Worm (Caenorhabditis elegans): ENCODE data around the gene C10C6.7.

Gene C10C6.7

ce11 chrIV:11503654-11504053, 36.3 kb upstream of the C10C6.7 start:
- TF ChIP-seq rpc-1 (optimal IDR thresholded peaks at IDR 0.05) (no peak), rpc-1 (tag; optimal IDR thresholded peaks at IDR 0.05) (no peak), snpc-3.4 (tag; optimal IDR thresholded peaks at IDR 0.05) (no peak), sea-2 (GFP tag; IDR thresholded peaks at IDR 0.05) (no peak), pha-4 (tag; optimal IDR thresholded peaks at IDR 0.05) (no peak), hrde-1 (tag; optimal IDR thresholded peaks at IDR 0.05; ENCODE audit: borderline replicate concordance) (no peak), bed-2 (GFP tag; IDR thresholded peaks at IDR 0.05) (no peak), D2030.7 (GFP tag; IDR thresholded peaks at IDR 0.05) (no peak), nhr-120 (GFP tag; IDR thresholded peaks at IDR 0.05) (no peak), rcor-1 (GFP tag; IDR thresholded peaks at IDR 0.05) (no peak), nfyb-1 (GFP tag; IDR thresholded peaks at IDR 0.05) (no peak), ceh-27 (GFP tag; optimal IDR thresholded peaks at IDR 0.05) (no peak), xnd-1 (tag; optimal IDR thresholded peaks at IDR 0.05) (no peak), attf-5 (GFP tag; optimal IDR thresholded peaks at IDR 0.05) (no peak), zim-3 (tag; optimal IDR thresholded peaks at IDR 0.05) (no peak), ceh-100 (GFP tag; IDR thresholded peaks at IDR 0.05) (no peak), F33H1.4 (GFP tag; IDR thresholded peaks at IDR 0.05) (no peak), ztf-22 (GFP tag; optimal IDR thresholded peaks at IDR 0.05) (no peak), lag-1 (GFP tag; IDR thresholded peaks at IDR 0.05) (no peak)

ce11 chrIV:11500421-11500820, 33.1 kb upstream of the C10C6.7 start, which contains the start of gene H21P03.10:
H21P03.10 (plus strand) TSS chrIV:11500721.
- no peak for TF ChIP-seq F37B4.10 (GFP tag; IDR thresholded peaks at IDR 0.05)
- TF ChIP-seq F55B11.4 (tag; optimal IDR thresholded peaks at IDR 0.05; ENCODE audit: borderline replicate concordance, insufficient read depth), result no peak
- TF ChIP-seq nhr-120 (GFP tag; IDR thresholded peaks at IDR 0.05), result no peak
- no peak for TF ChIP-seq fkh-3 (tag; optimal IDR thresholded peaks at IDR 0.05)
- TF ChIP-seq rcor-1 (GFP tag; IDR thresholded peaks at IDR 0.05), result no peak
- no peak for TF ChIP-seq bed-1 (GFP tag; IDR thresholded peaks at IDR 0.05)
- TF ChIP-seq pbrm-1 (GFP tag; IDR thresholded peaks at IDR 0.05), result no peak
- TF ChIP-seq let-526 (GFP tag; IDR thresholded peaks at IDR 0.05), result no peak
- no peak for TF ChIP-seq snpc-1.3 (tag; optimal IDR thresholded peaks at IDR 0.05; ENCODE audit: insufficient read depth)
- TF ChIP-seq attf-5 (GFP tag; optimal IDR thresholded peaks at IDR 0.05), result no peak
- TF ChIP-seq pha-4 (tag; optimal IDR thresholded peaks at IDR 0.05), result no peak
- no peak for TF ChIP-seq somi-1 (GFP tag; optimal IDR thresholded peaks at IDR 0.05)
- TF ChIP-seq ceh-40 (GFP tag; IDR thresholded peaks at IDR 0.05), result no peak
- TF ChIP-seq cebp-2 (GFP tag; IDR thresholded peaks at IDR 0.05), result no peak
- TF ChIP-seq F49E8.2 (tag; optimal IDR thresholded peaks at IDR 0.05; ENCODE audit: insufficient read depth), result no peak
- no peak for TF ChIP-seq tlf-1 (GFP tag; optimal IDR thresholded peaks at IDR 0.05)
- no peak for TF ChIP-seq zfh-2 (GFP tag; conservative IDR thresholded peaks at IDR 0.05)
- no peak for TF ChIP-seq F57A8.1 (GFP tag; optimal IDR thresholded peaks at IDR 0.05)
- no peak for TF ChIP-seq nfyb-1 (GFP tag; IDR thresholded peaks at IDR 0.05)

- no peak for TF ChIP-seq ztf-3 (GFP tag; optimal IDR thresholded peaks at IDR 0.05)
- no peak for TF ChIP-seq snpc-3.4 (tag; optimal IDR thresholded peaks at IDR 0.05)
- no peak for TF ChIP-seq repo-1 (tag; optimal IDR thresholded peaks at IDR 0.05)
- TF ChIP-seq ztf-6 (GFP tag; IDR thresholded peaks at IDR 0.05), result no peak
- peak; percentile 63 for TF ChIP-seq madf-8 (GFP tag; conservative IDR thresholded peaks at IDR 0.05)
- no peak for TF ChIP-seq snpc-4 (GFP tag; optimal IDR thresholded peaks at IDR 0.05)
- TF ChIP-seq snpc-4 (tag; optimal IDR thresholded peaks at IDR 0.05), result no peak
- TF ChIP-seq T07F8.4 (tag; optimal IDR thresholded peaks at IDR 0.05), result no peak
- no peak for TF ChIP-seq ztf-22 (GFP tag; optimal IDR thresholded peaks at IDR 0.05)
- no peak for TF ChIP-seq bed-2 (GFP tag; IDR thresholded peaks at IDR 0.05)
- TF ChIP-seq F22D6.2 (tag; optimal IDR thresholded peaks at IDR 0.05), result no peak
- TF ChIP-seq F33H1.4 (GFP tag; IDR thresholded peaks at IDR 0.05), result peak; percentile 86
- TF ChIP-seq xnd-1 (tag; optimal IDR thresholded peaks at IDR 0.05), result peak; percentile 90
- no peak for TF ChIP-seq Y79H2A.3 (GFP tag; conservative IDR thresholded peaks at IDR 0.05)
- no peak for TF ChIP-seq K12H6.12 (tag; optimal IDR thresholded peaks at IDR 0.05)
- no peak for TF ChIP-seq hrde-1 (tag; optimal IDR thresholded peaks at IDR 0.05; ENCODE audit: borderline replicate concordance)
- TF ChIP-seq lsl-1 (GFP tag; optimal IDR thresholded peaks at IDR 0.05), result peak; percentile 89
- TF ChIP-seq zim-3 (tag; optimal IDR thresholded peaks at IDR 0.05), result no peak
- TF ChIP-seq rec-8 (tag; optimal IDR thresholded peaks at IDR 0.05), result no peak
- no peak for TF ChIP-seq tbp1 (GFP tag; optimal IDR thresholded peaks at IDR 0.05)
Measured at ce11 chrIV:11498169-11498568, 30.9 kb upstream of the C10C6.7 start, which contains the start of gene sms-1. sms-1 (minus strand) TSS chrIV:11498174.

All from whole organism, young adult.